Worm (Caenorhabditis elegans): ENCODE measurements around the gene F55A11.8.

Gene F55A11.8

DNA sequence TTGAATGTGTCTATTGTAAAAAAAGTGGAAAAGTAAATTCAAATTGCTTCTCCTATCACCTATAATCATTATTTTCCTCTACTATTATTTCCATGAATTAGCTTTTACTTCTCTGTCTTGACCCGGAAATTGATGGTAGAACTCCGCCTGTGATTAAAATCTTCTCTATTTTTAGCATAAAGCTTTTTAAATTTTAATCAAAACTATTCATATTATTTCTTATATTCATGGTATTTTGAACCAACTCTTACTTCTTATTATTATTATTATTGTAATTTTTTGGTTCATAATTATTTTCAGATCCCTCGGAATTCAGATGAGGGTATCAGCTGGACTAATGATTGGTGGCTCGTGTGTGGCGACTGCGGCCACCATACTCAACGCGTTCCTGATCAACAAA is 21.0 kb upstream of the F55A11.8 start, which contains the start of gene sel-11:
sel-11 (plus strand) TSS at position 301 of the 400 bp plus-strand sequence.
- TF ChIP-seq fkh-10 (GFP tag; optimal IDR thresholded peaks at IDR 0.05) (no peak), nhr-77 (tag; optimal IDR thresholded peaks at IDR 0.05) (no peak), fos-1 (tag; optimal IDR thresholded peaks at IDR 0.05) (no peak), zag-1 (tag; optimal IDR thresholded peaks at IDR 0.05) (no peak), ceh-9 (tag; optimal IDR thresholded peaks at IDR 0.05) (no peak), skn-1 (tag; optimal IDR thresholded peaks at IDR 0.05) (no peak), nhr-11 (tag; optimal IDR thresholded peaks at IDR 0.05) (no peak), R02D3.7 (tag; optimal IDR thresholded peaks at IDR 0.05) (no peak), eor-1 (tag; optimal IDR thresholded peaks at IDR 0.05) (no peak), mml-1 (tag; optimal IDR thresholded peaks at IDR 0.05) (no peak), ceh-28 (tag; optimal IDR thresholded peaks at IDR 0.05) (no peak), egl-5 (tag; optimal IDR thresholded peaks at IDR 0.05) (no peak), sea-2 (GFP tag; optimal IDR thresholded peaks at IDR 0.05) (no peak), nhr-67 (tag; optimal IDR thresholded peaks at IDR 0.05) (no peak), mdl-1 (tag; optimal IDR thresholded peaks at IDR 0.05) (no peak), unc-62 (GFP tag; optimal IDR thresholded peaks at IDR 0.05) (no peak), jun-1 (tag; optimal IDR thresholded peaks at IDR 0.05) (no peak)

DNA sequence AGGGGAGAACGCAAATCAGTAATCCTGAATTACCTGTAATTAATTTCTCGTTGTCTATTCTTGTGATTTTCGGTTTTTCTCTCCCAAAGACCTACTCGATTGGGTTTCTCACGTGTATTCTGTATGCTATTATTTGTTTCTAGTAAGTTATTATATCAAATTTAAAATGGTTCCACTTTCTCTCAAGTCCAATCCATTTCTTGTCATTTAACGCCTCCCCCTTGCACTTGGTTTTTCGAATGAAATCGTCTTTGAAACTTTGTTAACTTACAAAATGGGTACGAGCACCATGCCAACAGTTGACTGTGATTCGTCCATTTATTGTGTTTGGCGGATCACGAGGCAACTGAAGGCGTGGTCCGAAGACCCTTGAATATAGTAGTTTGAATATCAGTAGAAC is 18.3 kb upstream of the F55A11.8 start:
- TF ChIP-seq jun-1 (tag; optimal IDR thresholded peaks at IDR 0.05) = no peak
- no peak for TF ChIP-seq pqm-1 (tag; optimal IDR thresholded peaks at IDR 0.05)
- TF ChIP-seq tbx-2 (tag; optimal IDR thresholded peaks at IDR 0.05) = no peak
- no peak for TF ChIP-seq elt-3 (tag; optimal IDR thresholded peaks at IDR 0.05)
- TF ChIP-seq daf-12 (tag; optimal IDR thresholded peaks at IDR 0.05) = no peak
- TF ChIP-seq ceh-9 (tag; optimal IDR thresholded peaks at IDR 0.05) = no peak
- TF ChIP-seq ceh-16 (tag; optimal IDR thresholded peaks at IDR 0.05) = no peak
- TF ChIP-seq elt-2 (tag; optimal IDR thresholded peaks at IDR 0.05) = no peak
- TF ChIP-seq nhr-67 (tag; optimal IDR thresholded peaks at IDR 0.05) = no peak
- no peak for TF ChIP-seq unc-39 (tag; optimal IDR thresholded peaks at IDR 0.05)

DNA sequence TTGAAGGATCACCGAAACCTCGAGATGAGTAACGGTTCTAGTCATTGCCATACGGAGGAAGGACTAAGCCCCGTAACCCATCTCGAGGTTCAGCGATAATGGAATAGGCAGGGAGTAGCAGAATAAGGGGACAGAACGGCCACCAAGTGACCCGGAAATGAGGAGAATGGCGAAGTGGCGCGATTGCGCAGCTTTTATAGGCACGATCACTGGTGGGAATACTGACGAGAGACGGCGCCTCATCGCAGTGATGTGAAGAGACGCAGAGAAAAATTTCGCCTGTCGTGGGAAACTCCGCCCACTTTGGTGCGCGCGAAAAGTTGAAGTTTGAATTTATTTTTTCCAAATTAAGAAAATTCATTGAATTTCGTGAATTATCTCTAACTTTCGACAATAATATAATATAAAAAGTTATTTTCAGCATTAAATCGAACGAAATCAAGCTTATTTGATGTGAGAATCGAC is 17.9 kb upstream of the F55A11.8 start, which contains the start of gene F55A11.4:
F55A11.4 (plus strand) TSS at position 415 of the 465 bp plus-strand sequence.
- no peak for TF ChIP-seq jun-1 (tag; optimal IDR thresholded peaks at IDR 0.05)
- no peak for TF ChIP-seq daf-12 (tag; optimal IDR thresholded peaks at IDR 0.05)
- TF ChIP-seq lsy-12 (tag; optimal IDR thresholded peaks at IDR 0.05) = no peak

DNA sequence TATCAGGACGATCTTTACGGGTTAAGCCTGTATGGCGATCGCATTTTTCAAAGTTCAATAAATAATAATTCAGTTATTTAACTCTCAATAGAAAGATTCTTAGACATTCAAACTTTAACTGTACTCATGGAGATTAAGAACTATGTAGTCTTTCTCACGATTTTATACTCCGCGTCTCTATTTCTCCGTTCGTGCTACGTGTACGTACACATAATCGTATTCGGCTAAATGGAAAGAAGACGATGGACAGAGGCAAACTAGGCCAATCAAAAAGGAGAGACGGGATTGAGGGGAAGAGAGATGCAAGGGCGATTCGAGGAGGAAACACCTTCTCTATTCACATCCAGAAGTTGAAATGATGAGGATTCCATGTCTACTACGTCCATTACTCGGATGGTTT is 14.6 kb upstream of the F55A11.8 start, which contains the start of gene bus-18:
bus-18 (plus strand) TSS at position 301 of the 400 bp plus-strand sequence.
- peak; percentile 47 for TF ChIP-seq nhr-23 (tag; optimal IDR thresholded peaks at IDR 0.05)
- no peak for TF ChIP-seq ceh-28 (tag; optimal IDR thresholded peaks at IDR 0.05)

DNA sequence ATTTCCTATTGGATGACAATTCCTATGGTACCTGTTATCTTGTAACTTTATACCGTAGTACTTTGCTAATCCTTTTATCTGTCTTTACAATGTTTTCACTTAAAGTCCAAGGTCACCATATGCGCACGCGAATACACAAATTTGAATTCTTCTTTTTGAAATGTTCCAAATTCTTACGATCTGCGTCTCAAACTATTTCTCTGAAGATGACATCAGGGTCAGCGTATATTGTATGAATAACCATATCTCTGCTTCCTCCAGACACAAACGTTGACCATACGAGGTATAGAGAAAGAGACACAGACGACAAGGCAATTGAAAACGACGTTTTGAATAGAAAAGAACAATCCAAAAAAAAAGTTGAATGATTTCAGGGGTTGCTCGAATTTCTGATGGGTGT is 14.1 kb upstream of the F55A11.8 start:
- TF ChIP-seq nhr-23 (tag; optimal IDR thresholded peaks at IDR 0.05) = peak; percentile 62
- TF ChIP-seq ceh-82 (tag; optimal IDR thresholded peaks at IDR 0.05) = no peak
- no peak for TF ChIP-seq aly-2 (tag; optimal IDR thresholded peaks at IDR 0.05)
- peak; percentile 44 for TF ChIP-seq nhr-25 (tag; optimal IDR thresholded peaks at IDR 0.05)
- TF ChIP-seq unc-62 (GFP tag; optimal IDR thresholded peaks at IDR 0.05) = no peak
- TF ChIP-seq elt-2 (tag; optimal IDR thresholded peaks at IDR 0.05) = peak; percentile 8
- no peak for TF ChIP-seq nhr-43 (tag; optimal IDR thresholded peaks at IDR 0.05; ENCODE audit: poor library complexity, severe bottlenecking)
- no peak for TF ChIP-seq lin-15B (tag; optimal IDR thresholded peaks at IDR 0.05)
- TF ChIP-seq unc-39 (tag; optimal IDR thresholded peaks at IDR 0.05) = no peak
- no peak for TF ChIP-seq ama-1 (optimal IDR thresholded peaks at IDR 0.05)
- TF ChIP-seq pha-4 (tag; optimal IDR thresholded peaks at IDR 0.05) = no peak

DNA sequence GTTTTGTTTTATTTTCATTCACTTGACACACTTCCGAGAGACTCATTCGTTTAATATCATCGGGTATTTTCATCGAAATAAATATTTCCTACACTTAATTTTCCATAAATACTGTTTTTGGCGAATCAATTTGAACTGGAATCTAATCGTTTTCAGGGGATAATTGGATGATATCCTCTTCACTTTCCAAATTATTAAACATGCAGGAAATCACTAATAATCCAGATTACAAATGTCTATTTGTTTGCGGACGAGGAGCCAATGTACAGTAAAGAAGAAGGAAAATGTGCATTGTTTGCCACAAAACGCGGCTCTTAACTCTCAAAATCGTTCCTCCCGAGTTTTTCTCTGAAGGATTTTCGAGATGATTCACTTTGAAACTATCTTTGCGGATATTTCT is 11.4 kb upstream of the F55A11.8 start, which contains the start of gene F55A11.6:
F55A11.6 (plus strand) TSS at position 301 of the 400 bp plus-strand sequence.
- TF ChIP-seq snpc-4 (tag; optimal IDR thresholded peaks at IDR 0.05) (no peak), nhr-237 (tag; optimal IDR thresholded peaks at IDR 0.05) (no peak), unc-62 (GFP tag; optimal IDR thresholded peaks at IDR 0.05) (no peak), nhr-43 (tag; optimal IDR thresholded peaks at IDR 0.05; ENCODE audit: poor library complexity, severe bottlenecking) (no peak), fos-1 (tag; optimal IDR thresholded peaks at IDR 0.05) (no peak), ztf-11 (tag; optimal IDR thresholded peaks at IDR 0.05) (no peak), skn-1 (tag; optimal IDR thresholded peaks at IDR 0.05) (no peak), ztf-4 (tag; optimal IDR thresholded peaks at IDR 0.05) (no peak), aly-2 (tag; optimal IDR thresholded peaks at IDR 0.05) (no peak), egl-5 (tag; optimal IDR thresholded peaks at IDR 0.05) (no peak), mml-1 (tag; optimal IDR thresholded peaks at IDR 0.05) (no peak), eor-1 (tag; optimal IDR thresholded peaks at IDR 0.05) (no peak), tbx-2 (tag; optimal IDR thresholded peaks at IDR 0.05) (no peak), nhr-28 (tag; optimal IDR thresholded peaks at IDR 0.05) (no peak), egl-27 (tag; optimal IDR thresholded peaks at IDR 0.05) (no peak), fkh-2 (tag; optimal IDR thresholded peaks at IDR 0.05) (no peak)
